Fruit fly (Drosophila melanogaster) whole organism, embryonic: ENCODE measurements around the gene Sfp77F.

Source experiments
- CG11085 ChIP-seq: fragments of 200-800 bp; sonication (Bioruptor generic); IDR thresholded peaks from 2 replicates; pipeline ENCODE4 v1.3.6; 2022; ENCODE audit warnings: missing biosample characterization, missing genetic modification characterization
- CG3163 ChIP-seq: fragments of 200-800 bp; sonication (Bioruptor generic); optimal IDR thresholded peaks from 3 replicates; lab custom pipeline; 2016; ENCODE audit warnings: missing biosample characterization, missing genetic modification characterization
- CG32532 ChIP-seq: fragments of 200-800 bp; sonication (Bioruptor generic); IDR thresholded peaks from 2 replicates; pipeline ENCODE4 v1.3.6; 2022; ENCODE audit warnings: missing biosample characterization, missing genetic modification characterization
- CG7928 ChIP-seq: fragments of 200-800 bp; sonication (Bioruptor generic); optimal IDR thresholded peaks from 2 replicates; lab custom pipeline; 2017; ENCODE audit warnings: missing biosample characterization, mild to moderate bottlenecking, missing genetic modification characterization
- Camta ChIP-seq: fragments of 200-800 bp; sonication (Bioruptor generic); optimal IDR thresholded peaks from 2 replicates; lab custom pipeline; 2016; ENCODE audit warnings: missing biosample characterization, missing genetic modification characterization
- Chrac-16 ChIP-seq: fragments of 200-800 bp; sonication (Bioruptor generic); optimal IDR thresholded peaks from 3 replicates; lab custom pipeline; 2016; ENCODE audit warnings: missing biosample characterization, missing genetic modification characterization
- Gug ChIP-seq: fragments of 200-800 bp; sonication (Bioruptor generic); IDR thresholded peaks from 4 replicates; pipeline ENCODE4 v1.3.6; 2022; ENCODE audit warnings: missing biosample characterization, missing genetic modification characterization
- ac ChIP-seq: fragments of 200-800 bp; sonication (Bioruptor generic); optimal IDR thresholded peaks from 3 replicates; lab custom pipeline; 2017; ENCODE audit warnings: missing biosample characterization, mild to moderate bottlenecking, missing genetic modification characterization
- gsb ChIP-seq: fragments of 200-800 bp; sonication (Bioruptor generic); IDR thresholded peaks from 2 replicates; pipeline ENCODE4 v1.3.6; 2022; ENCODE audit warnings: missing biosample characterization, missing genetic modification characterization
- ham ChIP-seq: fragments of 200-800 bp; sonication (Bioruptor generic); IDR thresholded peaks from 2 replicates; pipeline ENCODE4 v1.3.6; 2022; ENCODE audit warnings: missing biosample characterization, missing genetic modification characterization

- TF ChIP-seq CG11085 (GFP tag; lab: Robert Waterston, UW) (no peak), ham (GFP tag; lab: Robert Waterston, UW) (no peak), CG32532 (GFP tag; lab: Robert Waterston, UW) (no peak), Gug (no peak), gsb (no peak), CG7928 (GFP tag; lab: Kevin White, UChicago) (no peak), Chrac-16 (no peak), CG3163 (no peak), Camta (GFP tag; lab: Kevin White, UChicago) (no peak), ac (GFP tag; lab: Kevin White, UChicago) (no peak)
These were observed 17.9 kb upstream of the Sfp77F start for dm6 chr3L:20915111-20915510.
